Fruit fly (Drosophila melanogaster) whole organism, embryonic: ENCODE results near the gene CG31560.

Source experiments
- Bdp1 ChIP-seq: fragments of 200-800 bp; sonication (Bioruptor generic); optimal IDR thresholded peaks from 3 replicates; lab custom pipeline; 2016; ENCODE audit warnings: missing biosample characterization, missing genetic modification characterization
- CG11504 ChIP-seq: fragments of 200-800 bp; sonication (Bioruptor generic); optimal IDR thresholded peaks from 3 replicates; lab custom pipeline; 2019; ENCODE audit warnings: missing biosample characterization, mild to moderate bottlenecking, missing genetic modification characterization, moderate library complexity
- CG12071 ChIP-seq: fragments of 200-800 bp; sonication (Bioruptor generic); optimal IDR thresholded peaks from 3 replicates; lab custom pipeline; 2018; ENCODE audit warnings: missing biosample characterization, mild to moderate bottlenecking, missing genetic modification characterization
- CG12391 ChIP-seq: fragments of 200-800 bp; sonication (Bioruptor generic); optimal IDR thresholded peaks from 3 replicates; lab custom pipeline; 2018; ENCODE audit warnings: missing biosample characterization, mild to moderate bottlenecking, missing genetic modification characterization, moderate library complexity
- CG12769 ChIP-seq: fragments of 200-800 bp; sonication (Bioruptor generic); optimal IDR thresholded peaks from 2 replicates; lab custom pipeline; 2019; ENCODE audit warnings: missing biosample characterization, mild to moderate bottlenecking, missing genetic modification characterization, moderate library complexity
- CG13424 ChIP-seq: fragments of 200-800 bp; sonication (Bioruptor generic); optimal IDR thresholded peaks from 2 replicates; lab custom pipeline; 2019; ENCODE audit warnings: missing biosample characterization, mild to moderate bottlenecking, missing genetic modification characterization, moderate library complexity
- CG13894 ChIP-seq: fragments of 200-800 bp; sonication (Bioruptor generic); optimal IDR thresholded peaks from 3 replicates; lab custom pipeline; 2018; ENCODE audit warnings: missing biosample characterization, mild to moderate bottlenecking, missing genetic modification characterization, moderate library complexity
- CG1602 ChIP-seq: fragments of 200-800 bp; sonication (Bioruptor generic); optimal IDR thresholded peaks from 3 replicates; lab custom pipeline; 2016; ENCODE audit warnings: missing biosample characterization, missing genetic modification characterization
- CG17328 ChIP-seq: fragments of 200-800 bp; sonication (Bioruptor generic); IDR thresholded peaks from 2 replicates; pipeline ENCODE4 v1.3.6; 2022; ENCODE audit warnings: missing biosample characterization, missing genetic modification characterization
- CG18599 ChIP-seq: fragments of 200-800 bp; sonication (Bioruptor generic); optimal IDR thresholded peaks from 3 replicates; lab custom pipeline; 2017; ENCODE audit warnings: missing biosample characterization, missing genetic modification characterization, mild to moderate bottlenecking, moderate library complexity, missing genetic modification reagents
- CG18619 ChIP-seq: fragments of 200-800 bp; sonication (Bioruptor generic); optimal IDR thresholded peaks from 3 replicates; lab custom pipeline; 2017; ENCODE audit warnings: missing biosample characterization, mild to moderate bottlenecking, missing genetic modification characterization
- CG2712 ChIP-seq: fragments of 200-800 bp; optimal IDR thresholded peaks from 3 replicates; lab custom pipeline; 2019; ENCODE audit warnings: missing biosample characterization, mild to moderate bottlenecking, missing genetic modification characterization, moderate library complexity
- CG2875 ChIP-seq: fragments of 200-800 bp; sonication (Bioruptor generic); optimal IDR thresholded peaks from 2 replicates; lab custom pipeline; 2017; ENCODE audit warnings: missing biosample characterization, mild to moderate bottlenecking, missing genetic modification characterization, missing genetic modification reagents
- CG30431 ChIP-seq: fragments of 200-800 bp; sonication (Bioruptor generic); optimal IDR thresholded peaks from 2 replicates; lab custom pipeline; 2017; ENCODE audit warnings: missing biosample characterization, missing genetic modification characterization
- CG31441 ChIP-seq: fragments of 200-800 bp; sonication (Bioruptor generic); IDR thresholded peaks from 2 replicates; pipeline ENCODE4 v1.3.6; 2022; ENCODE audit warnings: missing biosample characterization, missing genetic modification characterization
- CG34422 ChIP-seq: fragments of 200-800 bp; sonication (Bioruptor generic); IDR thresholded peaks from 3 replicates; pipeline ENCODE4 v1.3.6; 2022; ENCODE audit warnings: missing biosample characterization, missing genetic modification characterization
- CG4854 ChIP-seq: fragments of 200-800 bp; sonication (Bioruptor generic); optimal IDR thresholded peaks from 2 replicates; lab custom pipeline; 2016; ENCODE audit warnings: missing biosample characterization, missing genetic modification characterization, inconsistent platforms
- CG6175 ChIP-seq: fragments of 200-800 bp; sonication (Bioruptor generic); IDR thresholded peaks from 3 replicates; pipeline ENCODE4 v1.3.6; 2022; ENCODE audit warnings: missing biosample characterization, missing genetic modification characterization
- CG7357 ChIP-seq: fragments of 200-800 bp; sonication (Bioruptor generic); IDR thresholded peaks from 3 replicates; pipeline ENCODE4 v1.3.6; 2022; ENCODE audit warnings: missing biosample characterization, missing genetic modification characterization
- CG8281 ChIP-seq: fragments of 200-800 bp; sonication (Bioruptor generic); optimal IDR thresholded peaks from 2 replicates; lab custom pipeline; 2018; ENCODE audit warnings: missing biosample characterization, mild to moderate bottlenecking, missing genetic modification characterization, moderate library complexity
- CG9876 ChIP-seq: fragments of 200-800 bp; sonication (Bioruptor generic); optimal IDR thresholded peaks from 2 replicates; lab custom pipeline; 2016; ENCODE audit warnings: missing biosample characterization, missing genetic modification characterization
- Drgx ChIP-seq: fragments of 200-800 bp; sonication (Bioruptor generic); IDR thresholded peaks from 2 replicates; pipeline ENCODE4 v1.3.6; 2022; ENCODE audit warnings: missing biosample characterization, missing genetic modification characterization
- E2f1 ChIP-seq: fragments of 200-800 bp; sonication (Bioruptor generic); IDR thresholded peaks from 2 replicates; pipeline ENCODE4 v1.3.6; 2022; ENCODE audit warnings: missing biosample characterization, missing genetic modification characterization
- GATAe ChIP-seq: fragments of 200-800 bp; sonication (Bioruptor generic); conservative IDR thresholded peaks from 2 replicates; pipeline ENCODE4 v1.3.6; 2022; ENCODE audit warnings: missing biosample characterization, missing genetic modification characterization
- Hmr ChIP-seq: fragments of 200-800 bp; sonication (Bioruptor generic); optimal IDR thresholded peaks from 3 replicates; lab custom pipeline; 2017; ENCODE audit warnings: mild to moderate bottlenecking, missing biosample characterization, missing genetic modification reagents, missing genetic modification characterization
- Hr51 ChIP-seq, 2 experiments: fragments of 200-800 bp; sonication (Bioruptor generic); optimal IDR thresholded peaks; 2 replicates in 1 of 2; 3 replicates in 1 of 2; lab custom pipeline; 2016 to 2018; ENCODE audit warnings: missing biosample characterization in 2 of 2, missing genetic modification characterization in 2 of 2, mild to moderate bottlenecking in 1 of 2, moderate library complexity in 1 of 2
- Jarid2 ChIP-seq: fragments of 200-800 bp; sonication (Bioruptor generic); optimal IDR thresholded peaks from 3 replicates; lab custom pipeline; 2017; ENCODE audit warnings: mild to moderate bottlenecking, missing biosample characterization, missing genetic modification reagents, missing genetic modification characterization
- Med ChIP-seq: fragments of 200-800 bp; sonication (Bioruptor generic); peaks from one replicate; lab custom pipeline; 2016; ENCODE audit warnings: missing biosample characterization, missing genetic modification characterization, mild to moderate bottlenecking, inconsistent platforms, moderate library complexity
- NC2β ChIP-seq: fragments of 200-800 bp; sonication (Bioruptor generic); optimal IDR thresholded peaks from 2 replicates; lab custom pipeline; 2016; ENCODE audit warnings: missing biosample characterization, missing genetic modification characterization
- Nf-YC ChIP-seq: fragments of 200-800 bp; optimal IDR thresholded peaks from 3 replicates; lab custom pipeline; 2019; ENCODE audit warnings: missing biosample characterization, mild to moderate bottlenecking, missing genetic modification characterization, moderate library complexity
- Poxn ChIP-seq: fragments of 200-800 bp; sonication (Bioruptor generic); IDR thresholded peaks from 2 replicates; pipeline ENCODE4 v1.3.6; 2022; ENCODE audit warnings: missing biosample characterization, missing genetic modification characterization
- Sox102F ChIP-seq: fragments of 200-800 bp; sonication (Bioruptor generic); optimal IDR thresholded peaks from 2 replicates; lab custom pipeline; 2018; ENCODE audit warnings: missing biosample characterization, mild to moderate bottlenecking, missing genetic modification characterization, moderate library complexity
- Taf1 ChIP-seq: fragments of 200-800 bp; sonication (Bioruptor generic); IDR thresholded peaks from 2 replicates; pipeline ENCODE4 v1.3.6; 2022; ENCODE audit warnings: missing biosample characterization, missing genetic modification characterization
- Vsx1 ChIP-seq: fragments of 200-800 bp; sonication (Bioruptor generic); optimal IDR thresholded peaks from 2 replicates; lab custom pipeline; 2017; ENCODE audit warnings: missing biosample characterization, mild to moderate bottlenecking, missing genetic modification characterization, missing genetic modification reagents
- Xbp1 ChIP-seq: fragments of 200-800 bp; sonication (Bioruptor generic); optimal IDR thresholded peaks from 3 replicates; lab custom pipeline; 2016; ENCODE audit warnings: missing biosample characterization, mild to moderate bottlenecking, missing genetic modification characterization
- btn ChIP-seq: fragments of 200-800 bp; sonication (Bioruptor generic); optimal IDR thresholded peaks from 2 replicates; lab custom pipeline; 2016; ENCODE audit warnings: missing biosample characterization, missing genetic modification characterization
- crc ChIP-seq: fragments of 200-800 bp; sonication (Bioruptor generic); optimal IDR thresholded peaks from 2 replicates; lab custom pipeline; 2016; ENCODE audit warnings: missing biosample characterization, missing genetic modification characterization
- crol ChIP-seq: fragments of 200-800 bp; sonication (Bioruptor generic); IDR thresholded peaks from 2 replicates; pipeline ENCODE4 v1.3.6; 2022; ENCODE audit warnings: missing biosample characterization, missing genetic modification characterization
- dmrt99B ChIP-seq: fragments of 200-800 bp; sonication (Bioruptor generic); optimal IDR thresholded peaks from 2 replicates; lab custom pipeline; 2018; ENCODE audit warnings: missing biosample characterization, mild to moderate bottlenecking, missing genetic modification characterization, moderate library complexity
- dysf ChIP-seq: fragments of 200-800 bp; sonication (Bioruptor generic); IDR thresholded peaks from 3 replicates; pipeline ENCODE4 v1.3.6; 2022; ENCODE audit warnings: missing biosample characterization, missing genetic modification characterization
- gcm2 ChIP-seq: fragments of 200-800 bp; sonication (Bioruptor generic); optimal IDR thresholded peaks from 2 replicates; lab custom pipeline; 2016; ENCODE audit warnings: missing biosample characterization, missing genetic modification characterization
- grau ChIP-seq: fragments of 200-800 bp; optimal IDR thresholded peaks from 3 replicates; lab custom pipeline; 2019; ENCODE audit warnings: missing biosample characterization, mild to moderate bottlenecking, missing genetic modification characterization, moderate library complexity
- mld ChIP-seq: fragments of 200-800 bp; sonication (Bioruptor generic); IDR thresholded peaks from 3 replicates; pipeline ENCODE4 v1.3.6; 2022; ENCODE audit warnings: missing biosample characterization, missing genetic modification characterization; ENCODE audit not compliant: partially characterized antibody
- phol ChIP-seq: fragments of 200-800 bp; sonication (Bioruptor generic); optimal IDR thresholded peaks from 3 replicates; lab custom pipeline; 2018; ENCODE audit warnings: missing biosample characterization, mild to moderate bottlenecking, missing genetic modification characterization, moderate library complexity
- seq ChIP-seq: fragments of 200-800 bp; sonication (Bioruptor generic); IDR thresholded peaks from 2 replicates; pipeline ENCODE4 v1.3.6; 2022; ENCODE audit warnings: missing biosample characterization, missing genetic modification characterization
- sqz ChIP-seq: fragments of 200-800 bp; sonication (Bioruptor generic); optimal IDR thresholded peaks from 3 replicates; lab custom pipeline; 2018; ENCODE audit warnings: missing biosample characterization, mild to moderate bottlenecking, missing genetic modification characterization
- tup ChIP-seq: fragments of 200-800 bp; sonication (Bioruptor generic); optimal IDR thresholded peaks from 2 replicates; lab custom pipeline; 2016; ENCODE audit warnings: missing biosample characterization, mild to moderate bottlenecking, missing genetic modification characterization, moderate library complexity

Gene CG31560

DNA sequence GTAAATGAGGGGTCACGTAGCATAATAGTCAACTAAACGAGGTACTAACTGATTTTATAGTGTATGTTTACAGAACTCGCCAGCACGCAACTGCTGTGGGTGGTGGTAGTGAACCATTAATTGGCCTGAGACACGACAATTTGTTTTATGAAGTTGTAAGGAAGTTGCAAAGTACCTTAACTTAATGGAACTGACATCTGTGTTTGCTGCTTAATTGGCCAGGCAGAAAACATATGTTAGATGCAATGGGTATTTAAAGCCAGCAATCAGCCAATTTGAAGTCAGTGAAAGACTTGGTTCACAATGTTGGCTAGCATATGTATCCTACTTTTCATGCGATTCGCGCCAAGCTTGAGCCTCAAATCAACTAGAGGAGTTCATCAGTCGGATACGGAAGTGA is 31.9 kb downstream of the CG31560 start, which contains the start of gene CG17917:
Gene CG17917 (plus strand): TSS at position 301 of the 400 bp plus-strand sequence.
- no peak for TF ChIP-seq CG30431 (GFP tag; lab: Kevin White, UChicago)
- no peak for TF ChIP-seq E2f1
- TF ChIP-seq CG18619 (GFP tag; lab: Kevin White, UChicago) = no peak
- no peak for TF ChIP-seq CG9876
- no peak for TF ChIP-seq CG6175 (GFP tag; lab: Robert Waterston, UW)
- TF ChIP-seq mld = no peak
- TF ChIP-seq Poxn = no peak
- TF ChIP-seq seq = no peak
- no peak for TF ChIP-seq Sox102F (GFP tag; lab: Kevin White, UChicago)
- TF ChIP-seq CG34422 (GFP tag; lab: Robert Waterston, UW) = no peak
- TF ChIP-seq CG18599 = no peak
- no peak for TF ChIP-seq gcm2 (GFP tag; lab: Kevin White, UChicago)
- no peak for TF ChIP-seq CG12071 (GFP tag; lab: Kevin White, UChicago)
- TF ChIP-seq crol (GFP tag; lab: Robert Waterston, UW) = no peak
- no peak for TF ChIP-seq tup
- TF ChIP-seq Hmr (GFP tag; lab: Kevin White, UChicago) = no peak
- TF ChIP-seq GATAe = no peak
- TF ChIP-seq, all 482 proteins: peak for 0

DNA sequence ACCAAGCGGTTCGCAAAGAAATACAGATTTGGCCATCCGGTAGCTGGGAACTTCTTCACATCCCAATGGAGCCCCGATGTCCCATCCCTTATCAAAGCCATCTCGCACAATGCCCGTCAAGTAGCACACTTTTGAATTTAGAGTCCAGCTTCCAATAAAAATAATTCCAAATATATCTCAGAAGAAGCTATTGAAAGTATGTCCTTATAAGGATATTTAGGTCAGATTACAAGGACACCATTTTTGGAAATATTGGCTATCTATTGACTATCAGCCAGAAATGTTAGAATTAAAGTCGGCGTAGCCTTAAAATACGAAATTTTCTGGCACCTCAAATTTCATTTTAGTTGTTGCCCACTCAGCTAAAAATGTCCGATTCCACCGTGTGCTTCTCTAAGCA is 32.9 kb downstream of the CG31560 start, which contains the start of gene CG10298:
Gene CG10298 (plus strand): TSS at position 301 of the 400 bp plus-strand sequence.
- TF ChIP-seq CG17328 (GFP tag; lab: Robert Waterston, UW) (no peak), Vsx1 (GFP tag; lab: Kevin White, UChicago) (no peak), CG8281 (tag; lab: Kevin White, UChicago) (no peak), CG2875 (GFP tag; lab: Kevin White, UChicago) (no peak), Nf-YC (no peak), crc (no peak), CG1602 (GFP tag; lab: Kevin White, UChicago) (no peak), CG7357 (GFP tag; lab: Robert Waterston, UW) (no peak)
- TF ChIP-seq, all 482 proteins: peak for 0

DNA sequence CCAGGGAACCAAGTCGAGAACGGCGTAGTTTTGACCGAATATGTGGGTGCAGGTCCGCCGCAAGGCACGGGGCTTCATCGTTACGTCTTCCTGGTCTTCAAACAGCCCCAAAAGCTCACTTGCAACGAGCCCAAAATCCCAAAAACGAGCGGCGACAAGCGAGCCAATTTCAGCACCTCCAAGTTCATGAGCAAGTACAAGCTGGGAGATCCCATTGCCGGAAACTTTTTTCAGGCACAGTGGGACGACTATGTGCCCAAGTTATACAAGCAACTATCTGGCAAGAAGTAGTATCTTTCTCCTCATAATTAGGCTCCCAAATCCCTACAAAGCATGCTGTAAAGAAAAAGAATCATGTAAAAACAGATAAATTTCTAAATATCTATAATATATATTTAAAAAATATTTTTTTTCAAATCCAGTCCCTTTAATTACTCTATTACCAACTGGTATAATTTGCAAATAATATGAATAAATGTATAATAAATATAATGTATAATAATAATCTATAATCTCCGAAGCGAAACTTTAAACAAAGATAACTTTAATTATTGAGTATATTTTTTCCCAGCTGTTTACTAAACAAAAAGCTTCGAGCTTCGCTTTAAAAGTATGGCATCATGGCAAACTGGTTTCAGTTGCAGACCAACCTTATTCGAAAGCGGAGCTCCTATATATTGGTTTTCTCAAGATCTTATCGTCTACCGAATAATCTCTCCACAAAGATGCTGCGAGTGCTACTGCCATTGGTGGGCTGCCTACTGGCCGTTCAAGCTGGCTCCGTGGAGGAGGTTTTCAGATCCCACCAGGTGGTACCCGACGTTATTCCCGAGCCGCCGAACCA is 33.8 kb downstream of the CG31560 start, which contains the start of gene CG17919:
Gene CG17919 (plus strand): TSS at position 634 of the 844 bp plus-strand sequence.
- TF ChIP-seq dmrt99B (tag; lab: Kevin White, UChicago) (peak; percentile 37), btn (GFP tag; lab: Kevin White, UChicago) (no peak), CG12769 (tag; lab: Kevin White, UChicago) (peak; percentile 26), dysf (no peak), Sox102F (GFP tag; lab: Kevin White, UChicago) (peak; percentile 6), phol (tag; lab: Kevin White, UChicago) (peak; percentile 1), Drgx (GFP tag; lab: Robert Waterston, UW) (0 out of 2 replicates have a peak, but pooled peaks have one; percentile 9), CG12391 (tag; lab: Kevin White, UChicago) (peak; percentile 9), NC2β (GFP tag; lab: Kevin White, UChicago) (no peak), sqz (GFP tag; lab: Kevin White, UChicago) (no peak), Med (peak; percentile 48), grau (peak; percentile 10), CG2712 (tag; lab: Kevin White, UChicago) (peak; percentile 18), CG13424 (tag; lab: Kevin White, UChicago) (peak; percentile 20), CG13894 (tag; lab: Kevin White, UChicago) (peak; percentile 7), Taf1 (no peak), Xbp1 (peak; percentile 11), CG31441 (peak; percentile 31; the same call in 1 of the 2 replicates), Nf-YC (peak; percentile 15), CG4854 (no peak), Jarid2 (GFP tag; lab: Kevin White, UChicago) (peak; percentile 36), CG11504 (tag; lab: Kevin White, UChicago) (peak; percentile 38), Bdp1 (GFP tag; lab: Kevin White, UChicago) (no peak), Hr51 (GFP tag; optimal IDR thresholded peaks at IDR 0.05; lab: Kevin White, UChicago) (peak in 1 of 2 experiments; percentile 57)
